Fruit fly (Drosophila melanogaster) ovary, adult (tissue): ENCODE measurements around the gene Ref1.
A peak's percentile ranks its signal among the peaks of the same experiment; 100 is the strongest.

ENCODE experiments used
- CG17801 ChIP-seq: fragments of 200-800 bp; optimal IDR thresholded peaks from 2 replicates; lab custom pipeline; 2019; ENCODE audit warnings: missing biosample characterization, mild to moderate bottlenecking, missing genetic modification characterization, moderate library complexity; ENCODE audit not compliant: partially characterized antibody

Gene Ref1

dm6 chr3R:7107713-7108588, 27.8 kb upstream of the Ref1 start:
- TF ChIP-seq CG17801 (GFP tag; lab: Kevin White, UChicago): no peak

- no peak for TF ChIP-seq CG17801 (GFP tag; lab: Kevin White, UChicago)
Observed at dm6 chr3R:7105503-7106164, 25.4 kb upstream of the Ref1 start.

dm6 chr3R:7104308-7104707, 24.1 kb upstream of the Ref1 start:
- TF ChIP-seq CG17801 (GFP tag; lab: Kevin White, UChicago): no peak

- TF ChIP-seq CG17801 (GFP tag; lab: Kevin White, UChicago): no peak
Observed at dm6 chr3R:7102853-7103833, 23.0 kb upstream of the Ref1 start.

- TF ChIP-seq CG17801 (GFP tag; lab: Kevin White, UChicago): no peak
Observed at dm6 chr3R:7094368-7094767, 14.2 kb upstream of the Ref1 start.

dm6 chr3R:7093592-7093991, 13.4 kb upstream of the Ref1 start:
- peak; percentile 42 for TF ChIP-seq CG17801 (GFP tag; lab: Kevin White, UChicago)

dm6 chr3R:7091904-7092303, 11.7 kb upstream of the Ref1 start:
- no peak for TF ChIP-seq CG17801 (GFP tag; lab: Kevin White, UChicago)

dm6 chr3R:7090337-7090830, 10.2 kb upstream of the Ref1 start:
- TF ChIP-seq CG17801 (GFP tag; lab: Kevin White, UChicago): no peak

dm6 chr3R:7089522-7090336, 9.5 kb upstream of the Ref1 start:
- TF ChIP-seq CG17801 (GFP tag; lab: Kevin White, UChicago): no peak

dm6 chr3R:7088837-7089361, 8.7 kb upstream of the Ref1 start:
- no peak for TF ChIP-seq CG17801 (GFP tag; lab: Kevin White, UChicago)

dm6 chr3R:7087904-7088303, 7.7 kb upstream of the Ref1 start:
- no peak for TF ChIP-seq CG17801 (GFP tag; lab: Kevin White, UChicago)

dm6 chr3R:7087201-7087505, 7.0 kb upstream of the Ref1 start:
- TF ChIP-seq CG17801 (GFP tag; lab: Kevin White, UChicago): no peak

dm6 chr3R:7086377-7087200, 6.4 kb upstream of the Ref1 start, which contains the start of gene alphaTub84B:
alphaTub84B (plus strand) TSS chr3R:7086599.
- TF ChIP-seq CG17801 (GFP tag; lab: Kevin White, UChicago): peak; percentile 61
